Worm (Caenorhabditis elegans) whole organism, L4 larva: ENCODE measurements around the gene dnc-2.

Experiments
- ama-1 ChIP-seq: fragments of 150-350 bp; optimal IDR thresholded peaks from 2 replicates; lab custom pipeline; 2014; ENCODE audit warnings: inconsistent platforms, mixed read lengths
- zag-1 ChIP-seq: fragments of 150-350 bp; optimal IDR thresholded peaks from 2 replicates; lab custom pipeline; 2014; ENCODE audit warnings: missing biosample characterization, missing genetic modification characterization

- TF ChIP-seq ama-1 (lab: Kevin White, UChicago) (no peak), zag-1 (tag; lab: Kevin White, UChicago) (no peak)
Measured at ce11 chrIII:5942104-5942503, 16.5 kb upstream of the dnc-2 start.
